Fruit fly (Drosophila melanogaster): ENCODE measurements around the gene GstD11.

- TF ChIP-seq EcR (GFP tag; optimal IDR thresholded peaks at IDR 0.05) = no peak
- no peak for TF ChIP-seq pan (optimal IDR thresholded peaks at IDR 0.05)
- no peak for TF ChIP-seq psq (optimal IDR thresholded peaks at IDR 0.05)
- TF ChIP-seq Dll (optimal IDR thresholded peaks at IDR 0.05) = no peak
- TF ChIP-seq CG8478 (optimal IDR thresholded peaks at IDR 0.05) = peak; percentile 71
These were observed 42.6 kb downstream of the GstD11 start, which contains the start of gene Pp1-87B for dm6 chr3R:12425510-12426309.
